Fruit fly (Drosophila melanogaster): Measurements from ENCODE around the gene CG18178.

DNA sequence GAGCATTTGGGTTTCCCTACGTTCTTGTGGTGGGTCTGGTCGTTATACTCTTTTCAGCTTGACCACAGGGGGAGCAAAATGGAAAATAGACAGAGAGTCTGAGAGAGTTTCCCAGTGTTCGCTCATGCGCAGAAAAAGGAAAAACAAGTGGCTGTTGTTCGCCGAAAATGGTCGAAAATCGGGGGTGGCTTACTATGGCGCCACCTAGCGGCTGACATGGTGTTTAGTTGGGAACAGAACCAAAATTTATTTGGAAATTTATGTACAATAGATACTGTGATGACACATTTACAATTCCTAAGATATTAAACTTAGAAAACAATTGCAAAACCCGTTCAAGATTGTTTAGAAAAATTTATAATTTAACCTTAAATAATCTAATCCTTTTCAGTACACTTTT, 32.7 kb upstream of the CG18178 start:
- TF ChIP-seq psq (optimal IDR thresholded peaks at IDR 0.05) (no peak), ttk (optimal IDR thresholded peaks at IDR 0.05) (no peak), Myc (optimal IDR thresholded peaks at IDR 0.05) (no peak), insv (optimal IDR thresholded peaks at IDR 0.05) (no peak)
